Fruit fly (Drosophila melanogaster) whole organism, embryonic: ENCODE data around the gene mRpL19.

ENCODE experiments used
- BtbVII ChIP-seq: fragments of 200-800 bp; sonication (Bioruptor generic); optimal IDR thresholded peaks from 3 replicates; lab custom pipeline; 2017; ENCODE audit warnings: missing biosample characterization, mild to moderate bottlenecking, missing genetic modification characterization
- CG12744 ChIP-seq: fragments of 200-800 bp; sonication (Bioruptor generic); optimal IDR thresholded peaks from 2 replicates; lab custom pipeline; 2016; ENCODE audit warnings: missing biosample characterization, missing genetic modification characterization
- CG14014 ChIP-seq: fragments of 200-800 bp; sonication (Bioruptor generic); IDR thresholded peaks from 2 replicates; pipeline ENCODE4 v1.3.6; 2022; ENCODE audit warnings: missing biosample characterization, missing genetic modification characterization
- CG16779 ChIP-seq: fragments of 200-800 bp; sonication (Bioruptor generic); IDR thresholded peaks from 2 replicates; pipeline ENCODE4 v1.3.6; 2022; ENCODE audit warnings: missing biosample characterization, missing genetic modification characterization
- CG1792 ChIP-seq: fragments of 200-800 bp; sonication (Bioruptor generic); optimal IDR thresholded peaks from 2 replicates; lab custom pipeline; 2016; ENCODE audit warnings: missing biosample characterization, missing genetic modification characterization
- CG3281 ChIP-seq: fragments of 200-800 bp; sonication (Bioruptor generic); optimal IDR thresholded peaks from 3 replicates; lab custom pipeline; 2017; ENCODE audit warnings: missing biosample characterization, mild to moderate bottlenecking, missing genetic modification characterization
- CG4282 ChIP-seq: fragments of 200-800 bp; sonication (Bioruptor generic); optimal IDR thresholded peaks from 2 replicates; lab custom pipeline; 2016; ENCODE audit warnings: missing biosample characterization, missing genetic modification characterization
- CG5180 ChIP-seq: fragments of 200-800 bp; sonication (Bioruptor generic); optimal IDR thresholded peaks from 3 replicates; lab custom pipeline; 2017; ENCODE audit warnings: missing biosample characterization, missing genetic modification characterization, mild to moderate bottlenecking, moderate library complexity, missing genetic modification reagents
- CG6791 ChIP-seq: fragments of 200-800 bp; sonication (Bioruptor generic); IDR thresholded peaks from 3 replicates; pipeline ENCODE4 v1.3.6; 2022; ENCODE audit warnings: missing biosample characterization, missing genetic modification characterization; ENCODE audit not compliant: partially characterized antibody
- CG7745 ChIP-seq: fragments of 200-800 bp; sonication (Bioruptor generic); optimal IDR thresholded peaks from 2 replicates; lab custom pipeline; 2018; ENCODE audit warnings: missing biosample characterization, mild to moderate bottlenecking, missing genetic modification characterization, moderate library complexity
- CG7963 ChIP-seq: fragments of 200-800 bp; sonication (Bioruptor generic); IDR thresholded peaks from 3 replicates; pipeline ENCODE4 v1.3.6; 2022; ENCODE audit warnings: missing biosample characterization, missing genetic modification characterization; ENCODE audit not compliant: partially characterized antibody
- CG8290 ChIP-seq, 3 experiments: fragments of 200-800 bp; sonication (Bioruptor generic); optimal IDR thresholded peaks; 2 replicates each; lab custom pipeline; 2016 to 2019; ENCODE audit warnings: missing biosample characterization in 3 of 3, missing genetic modification characterization in 3 of 3, mild to moderate bottlenecking in 2 of 3, moderate library complexity in 1 of 3
- CG9437 ChIP-seq: fragments of 200-800 bp; sonication (Bioruptor generic); optimal IDR thresholded peaks from 2 replicates; lab custom pipeline; 2018; ENCODE audit warnings: missing biosample characterization, mild to moderate bottlenecking, missing genetic modification characterization
- CG9876 ChIP-seq: fragments of 200-800 bp; sonication (Bioruptor generic); optimal IDR thresholded peaks from 2 replicates; lab custom pipeline; 2016; ENCODE audit warnings: missing biosample characterization, missing genetic modification characterization
- Deaf1 ChIP-seq: fragments of 200-800 bp; optimal IDR thresholded peaks from 3 replicates; lab custom pipeline; 2019; ENCODE audit warnings: missing biosample characterization, mild to moderate bottlenecking, missing genetic modification characterization, moderate library complexity
- Dfd ChIP-seq, 2 experiments: fragments of >200 bp; optimal IDR thresholded peaks; 2 replicates each; lab custom pipeline; 2017; ENCODE audit warnings: missing biosample characterization in 2 of 2, missing genetic modification characterization in 2 of 2
- Dip2 ChIP-seq: fragments of 200-800 bp; sonication (Bioruptor generic); IDR thresholded peaks from 2 replicates; pipeline ENCODE4 v1.3.6; 2022; ENCODE audit warnings: missing biosample characterization, missing genetic modification characterization
- Drgx ChIP-seq: fragments of 200-800 bp; sonication (Bioruptor generic); IDR thresholded peaks from 2 replicates; pipeline ENCODE4 v1.3.6; 2022; ENCODE audit warnings: missing biosample characterization, missing genetic modification characterization
- Elba2 ChIP-seq: fragments of 200-800 bp; sonication (Bioruptor generic); optimal IDR thresholded peaks from 3 replicates; lab custom pipeline; 2016; ENCODE audit warnings: missing biosample characterization, missing genetic modification characterization
- Med ChIP-seq: fragments of 200-800 bp; sonication (Bioruptor generic); peaks from one replicate; lab custom pipeline; 2016; ENCODE audit warnings: missing biosample characterization, missing genetic modification characterization, mild to moderate bottlenecking, inconsistent platforms, moderate library complexity
- Nf-YC ChIP-seq: fragments of 200-800 bp; optimal IDR thresholded peaks from 3 replicates; lab custom pipeline; 2019; ENCODE audit warnings: missing biosample characterization, mild to moderate bottlenecking, missing genetic modification characterization, moderate library complexity
- Oli ChIP-seq: fragments of 200-800 bp; sonication (Bioruptor generic); optimal IDR thresholded peaks from 2 replicates; lab custom pipeline; 2018; ENCODE audit warnings: missing biosample characterization, mild to moderate bottlenecking, missing genetic modification characterization, moderate library complexity
- Scr ChIP-seq: fragments of 200-800 bp; sonication (Bioruptor generic); IDR thresholded peaks from 2 replicates; pipeline ENCODE4 v1.3.6; 2022; ENCODE audit warnings: missing biosample characterization, missing genetic modification characterization; ENCODE audit not compliant: partially characterized antibody
- amos ChIP-seq: fragments of 200-800 bp; sonication (Bioruptor generic); IDR thresholded peaks from 2 replicates; pipeline ENCODE4 v1.3.6; 2022; ENCODE audit warnings: missing biosample characterization, missing genetic modification characterization; ENCODE audit not compliant: partially characterized antibody
- ap ChIP-seq: fragments of 200-800 bp; sonication (Bioruptor generic); IDR thresholded peaks from 2 replicates; pipeline ENCODE4 v1.3.6; 2022; ENCODE audit warnings: missing biosample characterization, missing genetic modification characterization
- bab2 ChIP-seq: fragments of 200-800 bp; sonication (Bioruptor generic); optimal IDR thresholded peaks from 2 replicates; lab custom pipeline; 2016; ENCODE audit warnings: missing biosample characterization, missing genetic modification characterization
- bbx ChIP-seq: fragments of 200-800 bp; sonication (Bioruptor generic); IDR thresholded peaks from 2 replicates; pipeline ENCODE4 v1.3.6; 2022; ENCODE audit warnings: missing biosample characterization, missing genetic modification characterization; ENCODE audit not compliant: partially characterized antibody
- bowl ChIP-seq: fragments of 200-800 bp; sonication (Bioruptor generic); IDR thresholded peaks from 2 replicates; pipeline ENCODE4 v1.3.6; 2022; ENCODE audit warnings: missing biosample characterization, missing genetic modification characterization
- br ChIP-seq: fragments of >200 bp; optimal IDR thresholded peaks from 2 replicates; lab custom pipeline; 2017
- crol ChIP-seq: fragments of 200-800 bp; sonication (Bioruptor generic); IDR thresholded peaks from 2 replicates; pipeline ENCODE4 v1.3.6; 2022; ENCODE audit warnings: missing biosample characterization, missing genetic modification characterization
- dpn ChIP-seq, 2 experiments: fragments of 200-800 bp; sonication (Bioruptor generic); optimal IDR thresholded peaks; 3 replicates each; lab custom pipeline; 2016; ENCODE audit warnings: missing biosample characterization in 2 of 2, missing genetic modification characterization in 2 of 2
- exex ChIP-seq: fragments of 200-800 bp; sonication (Bioruptor generic); optimal IDR thresholded peaks from 4 replicates; lab custom pipeline; 2018; ENCODE audit warnings: missing biosample characterization, mild to moderate bottlenecking, missing genetic modification characterization, moderate library complexity
- fd96Cb ChIP-seq: fragments of 200-800 bp; sonication (Bioruptor generic); optimal IDR thresholded peaks from 2 replicates; lab custom pipeline; 2018; ENCODE audit warnings: missing biosample characterization, mild to moderate bottlenecking, missing genetic modification characterization, moderate library complexity
- ftz-f1 ChIP-seq: fragments of 200-800 bp; sonication (Bioruptor generic); optimal IDR thresholded peaks from 2 replicates; lab custom pipeline; 2016; ENCODE audit warnings: missing biosample characterization, missing genetic modification characterization
- fu2 ChIP-seq: fragments of 200-800 bp; sonication (Bioruptor generic); optimal IDR thresholded peaks from 2 replicates; lab custom pipeline; 2016; ENCODE audit warnings: missing biosample characterization, missing genetic modification characterization
- gem ChIP-seq: fragments of 200-800 bp; sonication (Bioruptor generic); optimal IDR thresholded peaks from 2 replicates; lab custom pipeline; 2019; ENCODE audit warnings: missing biosample characterization, mild to moderate bottlenecking, missing genetic modification characterization, moderate library complexity
- hb ChIP-seq: fragments of 200-800 bp; sonication (Bioruptor generic); IDR thresholded peaks from 3 replicates; pipeline ENCODE4 v1.3.6; 2022; ENCODE audit warnings: missing biosample characterization, missing genetic modification characterization; ENCODE audit not compliant: partially characterized antibody
- hkb ChIP-seq, 2 experiments: fragments of 200-800 bp in 1 of 2; fragments of >200 bp in 1 of 2; sonication (Bioruptor generic) in 1 of 2; IDR thresholded peaks in 1 of 2; optimal IDR thresholded peaks in 1 of 2; 2 replicates each; pipeline versions ENCODE4 v1.3.6 to Lab custom; 2017 to 2022; ENCODE audit warnings: missing biosample characterization in 1 of 2, missing genetic modification characterization in 1 of 2
- mld ChIP-seq: fragments of 200-800 bp; sonication (Bioruptor generic); IDR thresholded peaks from 3 replicates; pipeline ENCODE4 v1.3.6; 2022; ENCODE audit warnings: missing biosample characterization, missing genetic modification characterization; ENCODE audit not compliant: partially characterized antibody
- psq ChIP-seq: fragments of 200-800 bp; sonication (Bioruptor generic); optimal IDR thresholded peaks from 2 replicates; lab custom pipeline; 2017; ENCODE audit warnings: missing biosample characterization, missing genetic modification characterization
- sd ChIP-seq: fragments of 200-800 bp; sonication (Bioruptor generic); optimal IDR thresholded peaks from 3 replicates; lab custom pipeline; 2018; ENCODE audit warnings: missing biosample characterization, mild to moderate bottlenecking, missing genetic modification characterization, moderate library complexity
- stwl ChIP-seq: fragments of 200-800 bp; sonication (Bioruptor generic); optimal IDR thresholded peaks from 3 replicates; lab custom pipeline; 2018; ENCODE audit warnings: missing biosample characterization, mild to moderate bottlenecking, missing genetic modification characterization, moderate library complexity
- sug ChIP-seq: fragments of 200-800 bp; optimal IDR thresholded peaks from 2 replicates; lab custom pipeline; 2019; ENCODE audit warnings: missing biosample characterization, mild to moderate bottlenecking, missing genetic modification characterization, moderate library complexity
- vnd ChIP-seq: fragments of 200-800 bp; sonication (Bioruptor generic); IDR thresholded peaks from 3 replicates; pipeline ENCODE4 v1.3.6; 2022; ENCODE audit warnings: missing biosample characterization, missing genetic modification characterization; ENCODE audit not compliant: partially characterized antibody
- vvl ChIP-seq: fragments of 200-800 bp; sonication (Bioruptor generic); IDR thresholded peaks from 2 replicates; pipeline ENCODE4 v1.3.6; 2022; ENCODE audit warnings: missing biosample characterization, missing genetic modification characterization
- wek ChIP-seq: fragments of 200-800 bp; sonication (Bioruptor generic); optimal IDR thresholded peaks from 3 replicates; lab custom pipeline; 2018; ENCODE audit warnings: missing biosample characterization, mild to moderate bottlenecking, missing genetic modification characterization, moderate library complexity
- z ChIP-seq: fragments of 200-800 bp; sonication (Bioruptor generic); IDR thresholded peaks from 3 replicates; pipeline ENCODE4 v1.3.6; 2022; ENCODE audit warnings: missing biosample characterization, missing genetic modification characterization

Gene mRpL19

dm6 chr3R:8667568-8667967 lies 6.3 kb upstream of the mRpL19 start, which contains the start of gene CG8036:
CG8036 (plus strand) TSS chr3R:8667868.
- TF ChIP-seq z (GFP tag; lab: Robert Waterston, UW), result no peak
- TF ChIP-seq Dfd (GFP tag; optimal IDR thresholded peaks at IDR 0.05; lab: Kevin White, UChicago), result no peak
- no peak for TF ChIP-seq CG9876
- TF ChIP-seq CG5180 (GFP tag; lab: Kevin White, UChicago), result no peak
- TF ChIP-seq ftz-f1 (GFP tag; lab: Kevin White, UChicago), result no peak
- TF ChIP-seq br (lab: Kevin White, UChicago), result no peak
- TF ChIP-seq psq (GFP tag; lab: Kevin White, UChicago), result no peak
- TF ChIP-seq stwl (tag; lab: Kevin White, UChicago), result no peak
- TF ChIP-seq hkb (optimal IDR thresholded peaks at IDR 0.05; lab: Kevin White, UChicago), result no peak
- TF ChIP-seq hkb (GFP tag; IDR thresholded peaks at IDR 0.05; lab: Robert Waterston, UW), result no peak

dm6 chr3R:8668024-8668856 lies 5.7 kb upstream of the mRpL19 start:
- TF ChIP-seq Dip2 (GFP tag; lab: Robert Waterston, UW) (no peak), Nf-YC (tag; lab: Kevin White, UChicago) (no peak), CG7745 (no peak), CG3281 (GFP tag; lab: Kevin White, UChicago) (no peak), bbx (GFP tag; lab: Robert Waterston, UW) (peak; percentile 88), Drgx (GFP tag; lab: Robert Waterston, UW) (no peak), ap (GFP tag; lab: Robert Waterston, UW) (no peak), CG4282 (GFP tag; lab: Kevin White, UChicago) (no peak), CG1792 (no peak), bowl (GFP tag; lab: Robert Waterston, UW) (no peak), bab2 (no peak), CG16779 (GFP tag; lab: Robert Waterston, UW) (no peak), Elba2 (no peak), CG6791 (GFP tag; lab: Robert Waterston, UW) (peak; percentile 95), Oli (tag; lab: Kevin White, UChicago) (no peak), hb (GFP tag; lab: Robert Waterston, UW) (peak; percentile 68), wek (peak; percentile 9), Scr (GFP tag; lab: Robert Waterston, UW) (peak; percentile 60; the same call in 1 of the 2 replicates), crol (GFP tag; lab: Robert Waterston, UW) (peak; percentile 75), BtbVII (GFP tag; lab: Kevin White, UChicago) (no peak), amos (GFP tag; lab: Robert Waterston, UW) (peak; percentile 79), sd (tag; lab: Kevin White, UChicago) (peak; percentile 42), gem (tag; lab: Kevin White, UChicago) (peak; percentile 10), CG9437 (GFP tag; lab: Kevin White, UChicago) (no peak), vvl (GFP tag; lab: Robert Waterston, UW) (peak; percentile 67), sug (peak; percentile 40), fd96Cb (tag; lab: Kevin White, UChicago) (no peak), Med (GFP tag; lab: Kevin White, UChicago) (peak; percentile 76), Deaf1 (tag; lab: Kevin White, UChicago) (no peak), CG7963 (peak; percentile 89), exex (tag; lab: Kevin White, UChicago) (peak; percentile 93), dpn (GFP tag; optimal IDR thresholded peaks at IDR 0.05; lab: Kevin White, UChicago) (no peak), vnd (GFP tag; lab: Robert Waterston, UW) (peak; percentile 35), CG12744 (no peak), CG8290 (GFP tag; optimal IDR thresholded peaks at IDR 0.05; lab: Kevin White, UChicago) (no peak), CG8290 (tag; optimal IDR thresholded peaks at IDR 0.05; lab: Kevin White, UChicago) (peak in 1 of 2 experiments; percentile 23), CG14014 (no peak), mld (peak; percentile 92), fu2 (GFP tag; lab: Kevin White, UChicago) (no peak)
